Worm (Caenorhabditis elegans) whole organism, mixed stage, embryonic: Measurements from ENCODE around the gene F35C5.1.

Experiments
- blmp-1 ChIP-seq: fragments of 150-350 bp; optimal IDR thresholded peaks from 2 replicates; lab custom pipeline; 2014; ENCODE audit warnings: missing biosample characterization, missing genetic modification characterization
- ceh-39 ChIP-seq: fragments of 150-350 bp; optimal IDR thresholded peaks from 2 replicates; lab custom pipeline; 2014; ENCODE audit warnings: missing biosample characterization, missing genetic modification characterization
- ceh-43 ChIP-seq: fragments of 200-800 bp; sonication (Bioruptor generic); optimal IDR thresholded peaks from 2 replicates; lab custom pipeline; 2018; ENCODE audit warnings: mild to moderate bottlenecking, missing genetic modification characterization, moderate library complexity, missing compliant biosample characterization
- ceh-83 ChIP-seq: fragments of 200-800 bp; sonication (Bioruptor generic); optimal IDR thresholded peaks from 2 replicates; lab custom pipeline; 2018; ENCODE audit warnings: mild to moderate bottlenecking, missing genetic modification characterization, missing compliant biosample characterization
- ces-1 ChIP-seq: fragments of 150-350 bp; optimal IDR thresholded peaks from 2 replicates; lab custom pipeline; 2014; ENCODE audit warnings: missing biosample characterization, missing genetic modification reagents, missing genetic modification characterization
- drap-1 ChIP-seq: fragments of 200-800 bp; sonication (Bioruptor generic); optimal IDR thresholded peaks from 3 replicates; lab custom pipeline; 2018; ENCODE audit warnings: mild to moderate bottlenecking, missing genetic modification characterization, missing compliant biosample characterization
- elt-3 ChIP-seq: fragments of 150-350 bp; optimal IDR thresholded peaks from 2 replicates; lab custom pipeline; 2014; ENCODE audit warnings: missing biosample characterization, missing genetic modification characterization
- flh-1 ChIP-seq: fragments of 200-800 bp; sonication (Bioruptor generic); optimal IDR thresholded peaks from 2 replicates; lab custom pipeline; 2018; ENCODE audit warnings: mild to moderate bottlenecking, missing genetic modification characterization, moderate library complexity, missing compliant biosample characterization
- ham-2 ChIP-seq: fragments of 200-800 bp; sonication (Bioruptor generic); optimal IDR thresholded peaks from 2 replicates; lab custom pipeline; 2018; ENCODE audit warnings: mild to moderate bottlenecking, missing genetic modification characterization, missing compliant biosample characterization
- hlh-1 ChIP-seq: fragments of 150-350 bp; optimal IDR thresholded peaks from 2 replicates; lab custom pipeline; 2014; ENCODE audit warnings: missing biosample characterization, missing genetic modification reagents, missing genetic modification characterization
- lin-13 ChIP-seq: fragments of 150-350 bp; optimal IDR thresholded peaks from 2 replicates; lab custom pipeline; 2014; ENCODE audit warnings: missing biosample characterization, missing genetic modification characterization
- lin-32 ChIP-seq: fragments of 200-800 bp; sonication (Bioruptor generic); optimal IDR thresholded peaks from 2 replicates; lab custom pipeline; 2018; ENCODE audit warnings: mild to moderate bottlenecking, missing genetic modification characterization, missing compliant biosample characterization
- lsy-2 ChIP-seq: fragments of 150-350 bp; optimal IDR thresholded peaks from 2 replicates; lab custom pipeline; 2014; ENCODE audit warnings: missing biosample characterization, missing genetic modification characterization
- mab-5 ChIP-seq: fragments of 150-350 bp; optimal IDR thresholded peaks from 2 replicates; lab custom pipeline; 2014; ENCODE audit warnings: missing biosample characterization, missing genetic modification characterization
- mls-2 ChIP-seq: sonication (generic microtip); optimal IDR thresholded peaks from 2 replicates; lab custom pipeline; 2016; ENCODE audit warnings: mild to moderate bottlenecking, missing genetic modification characterization, moderate library complexity, missing compliant biosample characterization
- nhr-12 ChIP-seq: fragments of 150-350 bp; optimal IDR thresholded peaks from 2 replicates; lab custom pipeline; 2014; ENCODE audit warnings: missing biosample characterization, missing genetic modification characterization
- nhr-28 ChIP-seq: fragments of 150-350 bp; optimal IDR thresholded peaks from 2 replicates; lab custom pipeline; 2014; ENCODE audit warnings: missing biosample characterization, missing genetic modification characterization
- nhr-76 ChIP-seq: sonication (generic microtip); optimal IDR thresholded peaks from 2 replicates; lab custom pipeline; 2017; ENCODE audit warnings: missing biosample characterization, missing genetic modification characterization
- pha-4 ChIP-seq: fragments of 150-350 bp; optimal IDR thresholded peaks from 2 replicates; lab custom pipeline; 2018; ENCODE audit warnings: missing biosample characterization, missing genetic modification reagents, missing genetic modification characterization
- sem-2 ChIP-seq: fragments of 200-800 bp; sonication (Bioruptor generic); optimal IDR thresholded peaks from 2 replicates; lab custom pipeline; 2018; ENCODE audit warnings: mild to moderate bottlenecking, missing genetic modification characterization, missing compliant biosample characterization
- snpc-4 ChIP-seq: fragments of 150-350 bp; optimal IDR thresholded peaks from 2 replicates; lab custom pipeline; 2014; ENCODE audit warnings: missing biosample characterization, missing genetic modification characterization
- sptf-1 ChIP-seq: sonication (generic microtip); optimal IDR thresholded peaks from 2 replicates; lab custom pipeline; 2017; ENCODE audit warnings: mild to moderate bottlenecking, missing genetic modification characterization, moderate library complexity, missing compliant biosample characterization
- tbx-8 ChIP-seq: fragments of 200-800 bp; sonication (Bioruptor generic); optimal IDR thresholded peaks from 2 replicates; lab custom pipeline; 2018; ENCODE audit warnings: mild to moderate bottlenecking, missing genetic modification characterization, moderate library complexity, missing compliant biosample characterization
- unc-120 ChIP-seq: sonication (generic microtip); optimal IDR thresholded peaks from 2 replicates; lab custom pipeline; 2017; ENCODE audit warnings: missing genetic modification characterization, missing compliant biosample characterization; ENCODE audit not compliant: poor library complexity, severe bottlenecking
- unc-39 ChIP-seq: fragments of 150-350 bp; optimal IDR thresholded peaks from 2 replicates; lab custom pipeline; 2014; ENCODE audit warnings: missing biosample characterization, missing genetic modification characterization
- unc-62 ChIP-seq: fragments of 150-350 bp; optimal IDR thresholded peaks from 2 replicates; lab custom pipeline; 2014; ENCODE audit warnings: missing biosample characterization, missing genetic modification reagents, missing genetic modification characterization
- zip-8 ChIP-seq: fragments of 150-350 bp; optimal IDR thresholded peaks from 2 replicates; lab custom pipeline; 2014; ENCODE audit warnings: missing biosample characterization, missing genetic modification characterization
- ztf-11 ChIP-seq: fragments of 150-350 bp; optimal IDR thresholded peaks from 2 replicates; lab custom pipeline; 2014; ENCODE audit warnings: missing biosample characterization, missing genetic modification characterization

Gene F35C5.1

DNA sequence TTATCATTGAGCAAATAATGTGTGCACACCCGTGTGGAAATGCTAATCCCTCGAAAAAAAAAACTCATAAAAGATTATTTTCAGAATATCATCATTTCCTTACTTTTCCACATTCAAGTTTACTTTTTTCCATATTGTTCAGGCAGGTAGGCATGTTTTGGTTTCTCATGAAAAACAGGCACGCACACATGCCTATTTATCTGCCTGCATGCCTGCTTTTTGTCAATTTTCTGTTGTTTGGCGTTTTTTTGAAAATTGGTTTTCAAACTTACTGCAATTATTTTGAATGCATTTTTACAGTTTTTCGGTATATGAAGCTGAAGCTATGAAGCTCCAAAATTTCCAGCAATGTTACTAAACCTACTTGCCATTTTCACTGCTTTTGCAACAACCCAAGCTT is 17.3 kb downstream of the F35C5.1 start, which contains the start of gene clec-64:
Gene clec-64, plus strand, starts transcription at position 301 of the 400 bp plus-strand sequence.
- TF ChIP-seq mls-2: no peak
- TF ChIP-seq nhr-12 (tag; lab: Kevin White, UChicago): no peak
- no peak for TF ChIP-seq unc-120 (tag; lab: Kevin White, UChicago)
- TF ChIP-seq ceh-83 (GFP tag; lab: Kevin White, UChicago): no peak
- TF ChIP-seq lin-32 (GFP tag; lab: Kevin White, UChicago): no peak
- TF ChIP-seq nhr-76 (tag; lab: Kevin White, UChicago): no peak
- TF ChIP-seq sem-2 (GFP tag; lab: Kevin White, UChicago): no peak

DNA sequence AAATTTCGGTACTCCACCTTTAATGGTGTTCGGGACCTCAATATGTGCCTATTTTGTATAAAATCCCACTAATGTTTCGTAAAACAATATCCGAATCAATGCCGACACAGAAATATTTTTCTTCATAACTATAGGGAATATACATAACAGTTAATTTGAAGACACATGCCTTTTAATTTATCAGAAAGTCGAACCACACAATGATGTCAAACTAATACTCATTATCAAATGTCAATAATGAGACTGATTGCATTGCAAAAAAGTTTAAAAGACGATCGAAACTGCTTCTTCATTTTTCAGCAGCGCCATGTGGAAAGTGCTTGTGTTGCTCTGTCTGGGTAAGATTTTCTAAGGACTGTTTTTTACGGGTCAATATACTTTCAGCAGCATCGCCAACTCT is 20.4 kb downstream of the F35C5.1 start, which contains the start of gene clec-65:
Gene clec-65, plus strand, starts transcription at position 301 of the 400 bp plus-strand sequence.
- no peak for TF ChIP-seq ceh-39 (tag; lab: Kevin White, UChicago)
- no peak for TF ChIP-seq unc-62 (GFP tag; lab: Kevin White, UChicago)
- TF ChIP-seq ztf-11 (tag; lab: Kevin White, UChicago): no peak
- no peak for TF ChIP-seq ces-1 (GFP tag; lab: Kevin White, UChicago)
- TF ChIP-seq sem-2 (GFP tag; lab: Kevin White, UChicago): no peak
- TF ChIP-seq mls-2: no peak
- no peak for TF ChIP-seq nhr-76 (tag; lab: Kevin White, UChicago)
- no peak for TF ChIP-seq unc-120 (tag; lab: Kevin White, UChicago)
- TF ChIP-seq blmp-1: no peak
- TF ChIP-seq mab-5 (tag; lab: Kevin White, UChicago): no peak
- TF ChIP-seq unc-39 (tag; lab: Kevin White, UChicago): no peak
- no peak for TF ChIP-seq snpc-4 (tag; lab: Kevin White, UChicago)

DNA sequence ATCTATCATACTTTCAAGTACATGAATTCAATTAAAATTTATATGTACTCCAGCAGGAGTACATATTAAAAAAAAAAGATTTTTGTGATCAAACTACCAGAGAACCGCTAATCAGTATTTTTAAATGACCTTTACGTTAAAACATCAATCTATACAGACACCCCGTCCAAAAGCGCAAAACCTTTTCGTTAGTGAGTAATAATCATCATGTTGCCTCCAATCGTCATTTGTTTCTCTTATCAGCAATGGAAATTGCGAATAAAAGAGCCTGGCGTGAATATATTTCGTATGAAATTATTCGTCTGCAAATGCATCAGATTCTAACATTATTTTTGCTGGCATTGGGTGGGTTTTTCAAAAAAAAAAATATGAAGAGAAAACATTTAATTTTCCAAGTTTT is 23.6 kb downstream of the F35C5.1 start, which contains the start of gene clec-66:
Gene clec-66, plus strand, starts transcription at position 225 of the 400 bp plus-strand sequence.
- TF ChIP-seq zip-8: no peak
- no peak for TF ChIP-seq hlh-1 (tag; lab: Kevin White, UChicago)
- no peak for TF ChIP-seq nhr-28 (tag; lab: Kevin White, UChicago)
- no peak for TF ChIP-seq ceh-43 (GFP tag; lab: Kevin White, UChicago)
- TF ChIP-seq ztf-11 (tag; lab: Kevin White, UChicago): no peak
- TF ChIP-seq mab-5 (tag; lab: Kevin White, UChicago): no peak
- no peak for TF ChIP-seq lin-32 (GFP tag; lab: Kevin White, UChicago)
- no peak for TF ChIP-seq drap-1 (GFP tag; lab: Kevin White, UChicago)
- no peak for TF ChIP-seq lin-13 (tag; lab: Kevin White, UChicago)
- TF ChIP-seq lsy-2 (tag; lab: Kevin White, UChicago): no peak
- TF ChIP-seq flh-1: no peak
- no peak for TF ChIP-seq elt-3 (tag; lab: Kevin White, UChicago)

DNA sequence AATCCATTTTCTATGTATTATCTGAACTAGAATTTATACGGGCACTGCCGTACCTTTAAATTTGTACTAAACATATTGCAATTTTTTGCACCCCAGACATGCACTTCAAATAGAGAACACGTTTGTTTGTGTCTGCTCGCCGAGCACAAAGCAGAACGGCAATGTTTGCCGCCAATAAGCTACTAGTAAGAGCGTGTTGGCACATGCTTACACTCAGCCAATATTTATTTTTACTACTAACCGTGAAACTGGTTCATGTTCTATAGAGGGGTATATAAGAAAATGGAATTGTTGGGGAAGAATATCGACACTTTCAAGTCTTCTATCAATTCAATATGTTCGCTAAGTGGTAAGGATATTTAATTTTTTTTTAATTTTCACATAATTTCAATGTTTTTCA is 26.5 kb downstream of the F35C5.1 start, which contains the start of gene nspb-11:
Gene nspb-11, plus strand, starts transcription at position 301 of the 400 bp plus-strand sequence.
- TF ChIP-seq drap-1 (GFP tag; lab: Kevin White, UChicago): no peak
- no peak for TF ChIP-seq unc-39 (tag; lab: Kevin White, UChicago)
- no peak for TF ChIP-seq ztf-11 (tag; lab: Kevin White, UChicago)
- no peak for TF ChIP-seq sptf-1
- no peak for TF ChIP-seq blmp-1
- no peak for TF ChIP-seq mls-2
- TF ChIP-seq nhr-12 (tag; lab: Kevin White, UChicago): no peak
- no peak for TF ChIP-seq elt-3 (tag; lab: Kevin White, UChicago)

DNA sequence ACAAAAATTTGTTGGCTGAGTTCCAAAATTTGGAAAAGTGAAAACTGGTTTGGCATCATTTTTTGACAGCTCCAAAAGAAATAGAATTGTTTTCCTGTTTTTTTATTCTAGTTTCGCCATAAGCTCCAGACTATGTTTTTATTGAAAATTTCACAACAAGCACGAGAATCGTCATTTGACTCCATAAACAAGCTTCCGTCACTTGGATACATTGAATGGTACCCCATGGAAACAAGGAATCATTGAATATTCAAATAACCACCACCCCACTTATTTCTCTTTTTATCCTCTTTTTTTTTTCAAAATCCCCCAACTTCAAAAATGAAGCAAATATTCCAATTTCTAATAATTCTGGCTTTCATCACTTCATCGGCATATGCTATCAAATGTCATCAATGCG is 28.2 kb downstream of the F35C5.1 start, which contains the start of gene ddn-2:
Gene ddn-2, plus strand, starts transcription at position 301 of the 400 bp plus-strand sequence.
- no peak for TF ChIP-seq flh-1
- TF ChIP-seq hlh-1 (tag; lab: Kevin White, UChicago): no peak
- no peak for TF ChIP-seq nhr-12 (tag; lab: Kevin White, UChicago)
- no peak for TF ChIP-seq sem-2 (GFP tag; lab: Kevin White, UChicago)
- TF ChIP-seq ceh-43 (GFP tag; lab: Kevin White, UChicago): no peak
- no peak for TF ChIP-seq nhr-76 (tag; lab: Kevin White, UChicago)
- TF ChIP-seq elt-3 (tag; lab: Kevin White, UChicago): no peak
- TF ChIP-seq unc-39 (tag; lab: Kevin White, UChicago): no peak
- no peak for TF ChIP-seq snpc-4 (tag; lab: Kevin White, UChicago)
- TF ChIP-seq lin-13 (tag; lab: Kevin White, UChicago): no peak
- TF ChIP-seq unc-120 (tag; lab: Kevin White, UChicago): no peak
- no peak for TF ChIP-seq zip-8
- no peak for TF ChIP-seq ham-2 (GFP tag; lab: Kevin White, UChicago)
- no peak for TF ChIP-seq pha-4
- TF ChIP-seq mab-5 (tag; lab: Kevin White, UChicago): no peak
- TF ChIP-seq ceh-83 (GFP tag; lab: Kevin White, UChicago): no peak
- TF ChIP-seq ces-1 (GFP tag; lab: Kevin White, UChicago): no peak
- no peak for TF ChIP-seq mls-2
- no peak for TF ChIP-seq tbx-8
